Fruit fly (Drosophila melanogaster) S2 (cell line): Measurements from ENCODE around the gene CG3513.

ENCODE experiments used
- CG8478 ChIP-seq: fragments of >200 bp; optimal IDR thresholded peaks from 2 replicates; lab custom pipeline; 2018
- CTCF ChIP-seq, 2 experiments: fragments of >200 bp; optimal IDR thresholded peaks; 2 replicates each; lab custom pipeline; 2018

Gene CG3513

DNA sequence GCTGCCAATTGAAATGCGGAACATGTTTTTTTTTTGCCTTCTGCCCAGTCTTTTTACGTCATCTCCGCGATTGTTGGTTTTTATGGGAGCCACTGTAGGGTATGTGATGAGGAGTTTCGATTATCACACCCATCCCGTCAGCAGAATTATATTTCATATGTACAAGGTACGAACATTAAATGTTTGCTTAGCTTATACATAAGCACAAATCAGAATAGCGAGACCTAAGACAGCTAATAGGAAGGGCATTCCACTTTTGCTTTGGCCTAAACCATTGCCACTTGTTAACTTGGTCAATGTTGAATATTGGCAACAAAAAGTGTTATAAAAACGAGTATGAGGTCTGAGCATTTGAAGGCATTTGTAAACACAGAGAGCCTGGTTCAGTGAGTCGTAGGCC is 10.3 kb upstream of the CG3513 start, which contains the start of gene CG2816:
Gene CG2816, plus strand, starts transcription at position 400 of the 400 bp plus-strand sequence.
- no peak for TF ChIP-seq CG8478 (lab: Kevin White, UChicago)
- no peak for TF ChIP-seq CTCF (optimal IDR thresholded peaks at IDR 0.05; lab: Kevin White, UChicago)

DNA sequence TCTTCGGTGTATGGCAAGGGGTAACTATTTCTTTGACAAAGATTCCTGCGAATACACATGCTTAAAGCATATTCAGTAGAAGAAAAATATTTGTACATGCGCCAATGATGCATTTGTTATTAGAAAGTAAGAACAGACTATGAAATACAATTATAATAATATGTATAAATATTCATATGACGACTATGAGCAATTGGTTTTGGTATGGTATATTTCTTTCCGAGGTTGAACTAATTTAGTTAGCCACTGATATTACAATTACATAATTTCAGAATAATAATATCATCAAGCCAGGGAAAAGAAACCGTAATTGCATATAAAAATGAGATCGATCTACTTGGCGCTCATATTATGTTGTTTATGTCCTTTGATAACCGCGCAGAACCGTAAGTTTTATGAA is 8.5 kb upstream of the CG3513 start, which contains the start of gene CG43145:
Gene CG43145, plus strand, starts transcription at position 301 of the 400 bp plus-strand sequence.
- no peak for TF ChIP-seq CTCF (optimal IDR thresholded peaks at IDR 0.05; lab: Kevin White, UChicago)
- TF ChIP-seq CG8478 (lab: Kevin White, UChicago), result no peak

DNA sequence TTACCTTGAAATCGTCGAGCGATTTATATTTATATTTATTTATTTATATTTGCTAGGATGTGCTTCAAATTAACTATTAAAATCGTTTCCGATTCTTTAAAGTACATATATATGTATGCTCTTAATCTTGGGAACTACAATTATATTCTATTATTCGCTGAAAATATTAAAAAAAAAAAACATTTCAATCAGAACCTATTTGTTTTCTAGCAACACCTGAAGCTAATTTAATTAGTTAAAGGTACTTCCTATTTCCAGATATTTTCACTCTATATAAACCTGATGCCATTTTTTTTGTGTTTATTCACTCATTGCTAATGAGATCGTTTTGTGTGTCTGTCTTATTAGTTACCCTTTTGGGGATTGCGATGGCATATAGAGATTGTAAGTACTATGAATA is 8.0 kb upstream of the CG3513 start, which contains the start of gene CG42467:
Gene CG42467, plus strand, starts transcription at position 301 of the 400 bp plus-strand sequence.
- TF ChIP-seq CG8478 (lab: Kevin White, UChicago), result no peak
- TF ChIP-seq CTCF (optimal IDR thresholded peaks at IDR 0.05; lab: Kevin White, UChicago), result no peak

DNA sequence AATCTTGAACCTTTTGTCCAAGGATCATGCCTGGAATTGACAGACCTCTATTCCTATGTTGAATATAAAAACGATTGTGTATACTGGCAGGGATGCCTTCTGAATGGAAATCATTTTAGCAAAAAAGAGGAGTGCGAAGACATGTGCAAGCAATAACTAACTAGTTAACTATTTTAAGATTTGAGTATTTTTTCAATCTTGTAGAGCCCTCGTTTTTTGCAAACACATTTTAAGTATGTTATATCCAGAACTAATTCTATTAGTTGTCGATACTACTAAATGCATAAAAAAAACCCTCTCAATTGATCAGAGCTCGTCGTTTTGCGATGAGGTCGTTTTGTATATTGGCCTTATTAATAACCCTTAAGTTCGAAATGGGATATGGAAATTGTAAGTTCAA is 7.4 kb upstream of the CG3513 start, which contains the start of gene Sfp24C1:
Gene Sfp24C1, plus strand, starts transcription at position 301 of the 400 bp plus-strand sequence.
- TF ChIP-seq CTCF (optimal IDR thresholded peaks at IDR 0.05; lab: Kevin White, UChicago) (no peak), CG8478 (lab: Kevin White, UChicago) (no peak)

DNA sequence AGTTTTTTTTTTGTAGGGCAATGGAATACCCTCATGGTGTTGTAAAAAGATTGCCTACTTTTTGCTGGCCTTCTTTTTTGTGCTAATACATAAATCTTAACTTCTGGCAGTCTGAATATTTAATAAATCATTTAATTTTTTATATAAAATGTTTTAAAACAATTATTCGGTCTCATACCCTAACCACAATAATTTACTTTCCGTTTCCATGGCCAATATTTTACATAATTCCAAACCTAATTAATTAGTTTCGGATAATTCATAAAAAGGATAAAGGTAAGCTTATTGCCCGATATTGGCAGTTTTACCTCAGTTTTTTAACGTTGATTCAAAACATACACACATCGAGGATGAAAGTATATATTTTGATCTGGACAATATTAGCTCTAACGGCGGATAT is 6.9 kb upstream of the CG3513 start, which contains the start of gene CG42465:
Gene CG42465, plus strand, starts transcription at position 301 of the 400 bp plus-strand sequence.
- no peak for TF ChIP-seq CTCF (optimal IDR thresholded peaks at IDR 0.05; lab: Kevin White, UChicago)
- no peak for TF ChIP-seq CG8478 (lab: Kevin White, UChicago)

DNA sequence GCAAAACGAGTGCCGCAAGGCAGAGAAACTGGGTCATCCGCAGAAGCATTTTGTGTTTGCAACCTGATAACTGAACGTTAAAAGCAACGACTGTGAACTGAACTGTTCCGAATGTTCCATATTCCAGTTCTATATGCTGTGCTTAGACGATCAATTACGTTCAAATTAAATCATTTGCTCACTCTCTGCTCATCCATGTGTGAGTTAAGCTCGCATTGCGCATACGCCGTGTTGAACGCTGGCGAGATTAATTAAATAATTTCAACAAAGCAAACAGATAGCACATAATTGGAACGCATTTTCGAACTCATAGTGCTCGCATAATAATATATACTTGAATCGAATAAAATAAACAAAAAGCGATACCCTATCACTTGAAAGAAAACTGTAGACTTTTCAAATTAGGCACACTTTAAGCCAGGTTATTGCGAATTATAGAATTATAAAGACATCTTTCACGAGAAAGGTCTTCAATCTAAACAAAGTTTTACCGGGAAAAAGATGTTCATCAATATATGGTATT is 6.1 kb upstream of the CG3513 start, which contains the start of the genes CG10031 and CG42464:
Gene CG10031, minus strand, starts transcription at position 101 of the 523 bp plus-strand sequence.
Gene CG42464, plus strand, starts transcription at position 473 of the 523 bp plus-strand sequence.
- TF ChIP-seq CTCF (optimal IDR thresholded peaks at IDR 0.05; lab: Kevin White, UChicago), result no peak
- no peak for TF ChIP-seq CG8478 (lab: Kevin White, UChicago)

DNA sequence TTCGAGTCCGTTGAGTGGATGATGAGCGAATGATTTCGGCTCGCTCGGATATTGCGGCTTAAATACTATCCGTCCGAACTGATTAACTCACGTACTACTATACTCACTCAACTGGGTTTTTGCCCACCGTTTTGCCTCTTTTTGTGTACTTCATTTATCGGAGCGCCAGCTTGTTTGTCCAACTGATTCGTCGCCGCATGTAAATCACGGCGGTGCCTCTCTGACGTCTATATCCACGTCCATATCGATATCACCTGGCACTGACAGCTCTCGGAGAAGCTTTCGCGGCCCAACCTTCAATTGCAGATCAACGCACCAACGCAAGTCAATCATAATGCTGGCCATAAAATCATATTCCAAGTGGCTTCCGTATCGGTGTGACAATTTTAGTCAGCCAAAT is 4.8 kb upstream of the CG3513 start, which contains the start of gene CG3604:
Gene CG3604, minus strand, starts transcription at position 101 of the 400 bp plus-strand sequence.
- no peak for TF ChIP-seq CG8478 (lab: Kevin White, UChicago)
- no peak for TF ChIP-seq CTCF (optimal IDR thresholded peaks at IDR 0.05; lab: Kevin White, UChicago)

DNA sequence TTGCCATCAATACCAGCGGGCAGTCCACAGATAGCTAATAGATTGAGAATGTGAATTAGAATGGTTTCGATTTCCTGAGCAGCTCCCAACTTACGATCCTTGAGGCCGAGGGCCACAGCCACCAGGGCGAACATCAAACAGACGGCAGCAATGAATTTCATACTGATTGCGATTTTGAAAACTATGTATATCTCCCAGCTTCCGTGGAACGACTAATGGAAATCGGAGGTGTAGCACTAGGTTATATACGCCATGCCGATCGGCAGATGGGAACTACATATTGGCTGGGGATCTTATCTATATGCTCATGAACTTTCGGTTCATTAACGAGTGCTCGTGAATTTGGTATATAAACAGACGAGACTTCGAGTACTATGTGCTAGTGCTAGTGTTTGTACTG is 3.5 kb upstream of the CG3513 start, which contains the start of gene IM33:
Gene IM33, minus strand, starts transcription at position 221 of the 400 bp plus-strand sequence.
- TF ChIP-seq CG8478 (lab: Kevin White, UChicago) (no peak), CTCF (optimal IDR thresholded peaks at IDR 0.05; lab: Kevin White, UChicago) (no peak)

DNA sequence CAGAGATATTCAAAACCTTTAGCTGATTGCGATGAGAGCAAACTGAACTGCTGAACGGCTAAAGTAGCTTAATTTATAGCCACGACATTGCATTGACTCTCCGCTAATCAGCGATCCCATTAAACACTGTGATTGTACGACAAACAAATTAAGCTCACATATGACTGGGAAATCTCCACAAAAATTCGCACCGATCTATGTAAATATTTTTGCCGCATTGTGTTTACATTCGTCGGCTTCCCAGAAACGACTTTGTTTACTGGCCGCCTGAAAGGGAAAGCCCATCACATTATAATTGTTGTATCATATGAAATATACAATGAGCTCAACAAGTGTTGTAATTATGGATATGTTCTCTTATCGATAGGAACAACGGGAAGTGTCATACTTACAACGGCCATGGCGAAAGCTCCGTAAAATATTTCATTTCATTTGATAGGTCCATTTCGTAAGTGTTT is 2.4 kb upstream of the CG3513 start, which contains the start of gene CG16713:
Gene CG16713, minus strand, starts transcription at position 51 of the 458 bp plus-strand sequence.
- TF ChIP-seq CG8478 (lab: Kevin White, UChicago) (no peak), CTCF (optimal IDR thresholded peaks at IDR 0.05; lab: Kevin White, UChicago) (no peak)

DNA sequence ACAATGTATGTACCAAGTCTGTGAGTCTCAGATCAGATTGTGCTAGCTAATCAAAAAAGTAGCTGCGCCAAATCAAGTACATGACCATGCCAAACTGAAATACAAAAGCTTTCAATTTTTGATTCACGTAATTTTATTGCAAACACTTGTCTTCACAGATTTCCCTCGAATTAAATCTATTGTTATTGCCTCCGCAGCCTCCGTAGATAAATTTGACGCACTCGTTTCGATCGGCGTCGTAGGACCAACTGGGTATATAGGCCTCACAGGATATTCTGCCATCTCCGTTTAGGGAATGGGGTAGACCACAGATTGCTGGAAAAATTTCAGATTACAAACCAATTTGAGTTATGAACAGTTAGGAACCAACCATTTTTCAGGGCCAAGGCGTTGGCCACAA is 1.9 kb upstream of the CG3513 start, which contains the start of gene CG43165:
Gene CG43165, minus strand, starts transcription at position 101 of the 400 bp plus-strand sequence.
- TF ChIP-seq CG8478 (lab: Kevin White, UChicago) (no peak), CTCF (optimal IDR thresholded peaks at IDR 0.05; lab: Kevin White, UChicago) (no peak)

DNA sequence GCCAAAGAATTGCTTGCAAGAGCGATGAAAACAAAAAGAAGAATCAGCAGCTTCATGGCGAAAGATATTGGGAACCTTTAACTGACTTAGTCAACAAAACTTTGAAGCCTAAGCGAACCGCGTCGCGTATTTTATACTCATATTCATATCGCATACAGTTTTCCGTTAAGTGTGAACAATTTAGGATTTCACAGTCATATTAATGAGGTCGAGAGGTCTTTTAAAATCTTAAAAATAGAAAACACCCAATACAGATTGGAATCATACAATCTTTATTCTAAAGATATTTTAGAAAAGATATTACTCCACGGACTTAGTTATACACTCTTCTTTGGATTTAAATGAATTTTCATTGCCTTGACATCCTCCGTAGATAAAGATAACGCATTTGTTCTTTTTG is 823 bp upstream of the CG3513 start, which contains the start of gene Acp24A4:
Gene Acp24A4, minus strand, starts transcription at position 101 of the 400 bp plus-strand sequence.
- TF ChIP-seq CG8478 (lab: Kevin White, UChicago), result no peak

DNA sequence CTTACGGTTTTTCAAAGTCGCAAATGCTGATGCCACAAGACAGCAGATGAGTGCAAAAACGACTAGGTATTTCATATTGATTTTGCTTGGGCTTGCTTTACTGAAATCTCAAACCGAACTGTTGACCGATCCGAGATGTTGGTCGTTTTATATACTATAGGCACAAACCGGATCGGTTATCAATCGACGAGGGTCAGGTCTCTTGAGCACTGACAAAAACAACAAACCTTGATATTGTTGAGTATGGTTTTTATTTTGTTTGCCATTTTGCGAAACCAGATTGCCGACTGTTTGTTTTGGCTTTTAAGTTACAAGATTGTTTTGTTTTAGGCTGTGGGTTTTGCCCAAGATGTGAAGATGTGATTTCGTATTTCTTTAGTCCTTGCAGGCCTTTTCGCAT is 516 bp downstream of the CG3513 start, which contains the start of gene CG16704:
Gene CG16704, minus strand, starts transcription at position 122 of the 400 bp plus-strand sequence.
- TF ChIP-seq CG8478 (lab: Kevin White, UChicago) (no peak), CTCF (optimal IDR thresholded peaks at IDR 0.05; lab: Kevin White, UChicago) (no peak)

DNA sequence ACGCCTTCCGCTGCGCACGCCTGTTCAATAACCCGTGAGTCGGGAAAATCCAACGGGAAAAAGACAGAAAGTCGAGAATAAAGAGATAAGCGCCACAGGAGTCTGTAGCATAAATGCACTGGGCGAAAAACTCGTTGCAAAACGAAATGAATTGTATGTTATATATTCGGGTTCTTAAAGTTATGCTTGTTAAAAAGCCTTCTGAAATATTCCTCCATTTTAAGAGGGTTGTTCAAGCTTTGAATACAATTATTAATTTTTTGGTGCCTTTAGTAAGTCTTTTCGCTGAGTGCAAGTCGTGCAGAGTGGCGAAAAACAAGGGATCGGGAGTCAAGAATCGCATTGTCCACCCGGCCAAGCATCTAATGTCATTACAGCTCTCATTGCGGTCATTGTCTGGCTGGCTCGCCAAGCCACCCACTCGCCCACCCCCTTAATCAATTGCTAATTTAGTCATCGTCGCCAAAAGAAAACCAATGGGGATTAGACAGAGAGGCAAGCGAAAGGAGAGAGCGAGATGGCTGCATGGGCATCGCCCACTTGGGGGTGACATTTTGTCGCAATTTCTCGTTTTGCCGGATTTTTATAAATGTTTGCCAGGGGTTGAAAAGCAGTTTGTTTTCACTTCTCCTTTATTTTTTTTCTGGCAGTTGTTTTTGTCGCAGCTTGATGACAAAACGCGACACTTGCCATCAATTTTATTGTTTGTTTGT is 7.7 kb downstream of the CG3513 start:
- TF ChIP-seq CG8478 (lab: Kevin White, UChicago) (no peak), CTCF (optimal IDR thresholded peaks at IDR 0.05; lab: Kevin White, UChicago) (no peak)

DNA sequence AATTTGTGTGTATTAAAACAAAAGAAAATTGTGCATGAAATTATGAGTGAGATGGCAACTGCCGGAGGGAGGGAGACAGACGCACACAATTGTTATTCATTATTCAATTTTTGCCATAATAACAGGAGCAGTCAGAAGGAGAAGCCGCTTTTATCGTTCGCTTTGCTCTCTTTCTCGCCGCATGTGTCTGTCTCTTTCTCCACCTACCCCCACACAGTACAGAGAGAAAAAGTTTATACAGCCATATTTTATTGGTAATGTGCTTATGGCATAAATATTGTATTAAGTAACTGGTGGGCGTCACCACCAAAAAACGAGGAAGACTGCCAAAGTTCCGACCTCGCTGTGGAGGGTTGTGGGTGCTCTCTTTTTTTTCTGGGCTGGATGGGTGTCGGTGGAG is 10.5 kb downstream of the CG3513 start:
- no peak for TF ChIP-seq CG8478 (lab: Kevin White, UChicago)
- no peak for TF ChIP-seq CTCF (optimal IDR thresholded peaks at IDR 0.05; lab: Kevin White, UChicago)
